Fruit fly (Drosophila melanogaster) whole organism, prepupa: Measurements from ENCODE around the gene del.

ENCODE experiments used
- CG16779 ChIP-seq: fragments of 200-800 bp; sonication (Bioruptor generic); optimal IDR thresholded peaks from 3 replicates; lab custom pipeline; 2017; ENCODE audit warnings: missing biosample characterization, mild to moderate bottlenecking, missing genetic modification characterization
- CG34406 ChIP-seq: fragments of 200-800 bp; sonication (Bioruptor generic); optimal IDR thresholded peaks from 3 replicates; lab custom pipeline; 2016; ENCODE audit warnings: missing biosample characterization, missing genetic modification characterization
- Met ChIP-seq: fragments of 200-800 bp; sonication (Bioruptor generic); optimal IDR thresholded peaks from 3 replicates; lab custom pipeline; 2016; ENCODE audit warnings: missing biosample characterization, missing genetic modification characterization

DNA sequence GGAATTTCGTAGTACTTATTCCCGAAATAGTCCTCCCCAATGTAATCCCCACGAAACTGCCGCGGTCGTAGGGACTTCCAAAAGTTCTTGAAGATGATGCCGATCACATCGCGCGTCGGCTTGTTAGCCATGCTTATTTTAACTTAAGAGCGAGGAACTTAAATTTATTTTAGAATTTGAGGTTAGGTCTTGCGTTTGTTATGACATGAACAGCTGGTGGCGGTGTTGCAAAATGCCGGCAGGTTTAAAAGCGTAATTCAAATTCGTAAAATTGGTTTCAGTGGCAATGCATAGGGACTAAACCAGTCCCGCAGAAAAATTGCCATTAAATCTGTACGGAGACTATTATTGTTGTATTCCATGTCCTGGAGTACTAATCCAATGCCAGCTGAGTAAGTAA, 18.1 kb upstream of the del start:
- TF ChIP-seq CG16779 (tag; lab: Kevin White, UChicago) (no peak), CG34406 (GFP tag; lab: Kevin White, UChicago) (no peak), Met (GFP tag; lab: Kevin White, UChicago) (no peak)
